Worm (Caenorhabditis elegans): ENCODE results near the gene sdc-3.

DNA sequence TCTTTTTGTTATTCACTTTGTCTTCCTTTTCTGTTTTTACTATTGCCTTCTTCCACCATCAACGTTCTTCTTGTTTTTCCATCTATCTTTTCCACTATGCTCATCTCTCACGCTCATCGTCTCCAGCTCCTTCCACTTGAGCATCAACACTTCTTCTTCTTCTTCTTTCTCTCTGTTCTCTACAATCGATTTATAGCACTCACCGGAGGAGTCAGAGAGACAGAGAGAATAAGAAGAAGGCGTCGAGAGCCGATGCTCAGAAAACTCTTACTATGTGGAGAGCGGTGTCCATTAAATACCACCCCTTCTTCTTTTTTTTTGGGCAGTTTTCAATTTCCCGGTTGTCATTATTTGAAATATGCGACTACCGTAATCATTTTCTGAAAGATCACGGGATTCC is 26.9 kb upstream of the sdc-3 start:
- TF ChIP-seq flt-1 (GFP tag; IDR thresholded peaks at IDR 0.05) (no peak), ztf-23 (GFP tag; IDR thresholded peaks at IDR 0.05) (no peak), T22C8.4 (GFP tag; IDR thresholded peaks at IDR 0.05) (no peak), ztf-29 (GFP tag; IDR thresholded peaks at IDR 0.05) (no peak), tab-1 (GFP tag; IDR thresholded peaks at IDR 0.05) (no peak)
